Fruit fly (Drosophila melanogaster) whole organism, wandering third instar larva: Measurements from ENCODE around the gene CG5003.

Experiments used
- Abd-B ChIP-seq: fragments of >200 bp; optimal IDR thresholded peaks from 2 replicates; lab custom pipeline; 2017; ENCODE audit warnings: missing biosample characterization, missing genetic modification characterization
- Hnf4 ChIP-seq: fragments of 200-800 bp; sonication (Bioruptor generic); optimal IDR thresholded peaks from 2 replicates; lab custom pipeline; 2016; ENCODE audit warnings: missing biosample characterization, mild to moderate bottlenecking, missing genetic modification characterization
- Hr78 ChIP-seq: fragments of >200 bp; optimal IDR thresholded peaks from 2 replicates; lab custom pipeline; 2017; ENCODE audit warnings: missing biosample characterization, missing genetic modification characterization
- OdsH ChIP-seq: fragments of 200-800 bp; sonication (Bioruptor generic); optimal IDR thresholded peaks from 2 replicates; lab custom pipeline; 2016; ENCODE audit warnings: missing biosample characterization, mild to moderate bottlenecking, missing genetic modification characterization
- br ChIP-seq: fragments of 200-800 bp; sonication (Bioruptor generic); optimal IDR thresholded peaks from 2 replicates; lab custom pipeline; 2016; ENCODE audit warnings: missing biosample characterization, missing genetic modification characterization
- brk ChIP-seq: fragments of 200-800 bp; sonication (Bioruptor generic); optimal IDR thresholded peaks from 2 replicates; lab custom pipeline; 2016; ENCODE audit warnings: missing biosample characterization, mild to moderate bottlenecking, missing genetic modification characterization
- dsf ChIP-seq: sonication (Bioruptor generic); optimal IDR thresholded peaks from 2 replicates; lab custom pipeline; 2016; ENCODE audit warnings: missing biosample characterization, missing genetic modification characterization, borderline replicate concordance
- foxo ChIP-seq, 2 experiments: fragments of 200-800 bp; sonication (Bioruptor generic); optimal IDR thresholded peaks; 2 replicates in 1 of 2; 3 replicates in 1 of 2; lab custom pipeline; 2016 to 2017; ENCODE audit warnings: missing biosample characterization in 2 of 2, missing genetic modification characterization in 2 of 2
- fru ChIP-seq: fragments of 200-800 bp; sonication (Bioruptor generic); optimal IDR thresholded peaks from 3 replicates; lab custom pipeline; 2016; ENCODE audit warnings: missing biosample characterization, mild to moderate bottlenecking, missing genetic modification characterization
- h ChIP-seq: fragments of 200-800 bp; sonication (Bioruptor generic); optimal IDR thresholded peaks from 3 replicates; lab custom pipeline; 2016; ENCODE audit warnings: missing biosample characterization, mild to moderate bottlenecking, missing genetic modification characterization
- pan ChIP-seq: fragments of >200 bp; optimal IDR thresholded peaks from 2 replicates; lab custom pipeline; 2017
- rgr ChIP-seq: fragments of 200-800 bp; sonication (Bioruptor generic); optimal IDR thresholded peaks from 3 replicates; lab custom pipeline; 2016; ENCODE audit warnings: missing biosample characterization, mild to moderate bottlenecking, missing genetic modification characterization
- sage ChIP-seq: fragments of 200-800 bp; sonication (Bioruptor generic); optimal IDR thresholded peaks from 2 replicates; lab custom pipeline; 2016; ENCODE audit warnings: missing biosample characterization, mild to moderate bottlenecking, missing genetic modification characterization
- usp ChIP-seq: fragments of >200 bp; optimal IDR thresholded peaks from 2 replicates; lab custom pipeline; 2017; ENCODE audit warnings: missing biosample characterization, missing genetic modification characterization

DNA sequence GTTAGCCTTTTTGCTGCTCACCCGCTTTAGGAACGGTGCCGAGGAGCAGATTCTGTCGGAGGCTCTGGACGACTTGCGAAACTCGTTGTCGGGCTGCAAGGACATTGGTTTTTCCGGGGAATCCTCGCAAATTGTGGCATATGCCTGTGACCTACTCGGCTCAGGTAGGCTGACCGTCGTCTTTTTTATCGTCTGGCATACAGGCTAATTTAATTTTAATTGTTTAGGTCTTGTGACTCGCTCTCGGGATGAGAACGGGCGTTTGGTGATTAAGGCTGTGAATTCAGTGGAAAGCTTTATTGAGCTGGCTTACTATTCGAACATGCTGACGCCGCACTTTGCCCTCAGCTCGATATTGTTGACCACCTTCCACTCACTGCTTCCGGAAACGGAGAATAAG lies 15.1 kb upstream of the CG5003 start:
- TF ChIP-seq usp = no peak
- TF ChIP-seq rgr (GFP tag; lab: Kevin White, UChicago) = no peak
- TF ChIP-seq fru (GFP tag; lab: Kevin White, UChicago) = no peak
- TF ChIP-seq pan (lab: Kevin White, UChicago) = no peak
- no peak for TF ChIP-seq Abd-B (GFP tag; lab: Kevin White, UChicago)
- TF ChIP-seq dsf (GFP tag; lab: Kevin White, UChicago) = no peak
- TF ChIP-seq h (GFP tag; lab: Kevin White, UChicago) = no peak
- no peak for TF ChIP-seq foxo (GFP tag; optimal IDR thresholded peaks at IDR 0.05; lab: Kevin White, UChicago)
- no peak for TF ChIP-seq Hr78 (GFP tag; lab: Kevin White, UChicago)
- TF ChIP-seq Hnf4 (GFP tag; lab: Kevin White, UChicago) = no peak
- TF ChIP-seq sage (GFP tag; lab: Kevin White, UChicago) = no peak
- TF ChIP-seq brk (GFP tag; lab: Kevin White, UChicago) = no peak
- TF ChIP-seq br (GFP tag; lab: Kevin White, UChicago) = no peak
- TF ChIP-seq OdsH = no peak
